Worm (Caenorhabditis elegans): ENCODE data around the gene nhr-99.

- TF ChIP-seq skn-1 (tag; optimal IDR thresholded peaks at IDR 0.05) (no peak), tlp-1 (tag; optimal IDR thresholded peaks at IDR 0.05) (no peak), fos-1 (tag; optimal IDR thresholded peaks at IDR 0.05) (no peak), unc-62 (GFP tag; optimal IDR thresholded peaks at IDR 0.05) (no peak), mdl-1 (tag; optimal IDR thresholded peaks at IDR 0.05) (no peak), elt-3 (tag; optimal IDR thresholded peaks at IDR 0.05) (no peak), jun-1 (tag; optimal IDR thresholded peaks at IDR 0.05) (no peak), lir-3 (tag; optimal IDR thresholded peaks at IDR 0.05; ENCODE audit: poor library complexity) (no peak), nhr-28 (tag; optimal IDR thresholded peaks at IDR 0.05) (no peak), nhr-76 (tag; optimal IDR thresholded peaks at IDR 0.05) (no peak), hlh-4 (tag; optimal IDR thresholded peaks at IDR 0.05) (no peak), hpl-2 (GFP tag; optimal IDR thresholded peaks at IDR 0.05) (no peak), aly-2 (tag; optimal IDR thresholded peaks at IDR 0.05) (no peak), nhr-71 (tag; optimal IDR thresholded peaks at IDR 0.05) (no peak)
Measured at ce11 chrV:457839-458238, 16.7 kb upstream of the nhr-99 start.

Data from whole organism, L1 larva.